Fruit fly (Drosophila melanogaster) whole organism, embryonic: ENCODE results near the gene Awh.
A peak's percentile ranks its signal among the peaks of the same experiment; 100 is the strongest.

ENCODE experiments used
- B-H1 ChIP-seq: fragments of 200-800 bp; sonication (Bioruptor generic); IDR thresholded peaks from 3 replicates; pipeline ENCODE4 v1.3.6; 2022; ENCODE audit warnings: missing biosample characterization, missing genetic modification characterization
- BtbVII ChIP-seq: fragments of 200-800 bp; sonication (Bioruptor generic); optimal IDR thresholded peaks from 3 replicates; lab custom pipeline; 2017; ENCODE audit warnings: missing biosample characterization, mild to moderate bottlenecking, missing genetic modification characterization
- CG10147 ChIP-seq: fragments of 200-800 bp; sonication (Bioruptor generic); optimal IDR thresholded peaks from 2 replicates; lab custom pipeline; 2019; ENCODE audit warnings: missing biosample characterization, mild to moderate bottlenecking, missing genetic modification characterization, moderate library complexity
- CG10462 ChIP-seq: fragments of 200-800 bp; sonication (Bioruptor generic); optimal IDR thresholded peaks from 2 replicates; lab custom pipeline; 2016; ENCODE audit warnings: missing biosample characterization, missing genetic modification characterization
- CG10543 ChIP-seq: fragments of 200-800 bp; sonication (Bioruptor generic); optimal IDR thresholded peaks from 3 replicates; lab custom pipeline; 2017; ENCODE audit warnings: missing biosample characterization, mild to moderate bottlenecking, missing genetic modification characterization, moderate library complexity
- CG11085 ChIP-seq: fragments of 200-800 bp; sonication (Bioruptor generic); IDR thresholded peaks from 2 replicates; pipeline ENCODE4 v1.3.6; 2022; ENCODE audit warnings: missing biosample characterization, missing genetic modification characterization
- CG11093 ChIP-seq: fragments of 200-800 bp; sonication (Bioruptor generic); IDR thresholded peaks from 3 replicates; pipeline ENCODE4 v1.3.6; 2022; ENCODE audit warnings: missing biosample characterization, missing genetic modification characterization
- CG11504 ChIP-seq: fragments of 200-800 bp; sonication (Bioruptor generic); optimal IDR thresholded peaks from 3 replicates; lab custom pipeline; 2019; ENCODE audit warnings: missing biosample characterization, mild to moderate bottlenecking, missing genetic modification characterization, moderate library complexity
- CG12659 ChIP-seq: fragments of 200-800 bp; sonication (Bioruptor generic); optimal IDR thresholded peaks from 3 replicates; lab custom pipeline; 2017; ENCODE audit warnings: mild to moderate bottlenecking, missing biosample characterization, missing genetic modification reagents, missing genetic modification characterization
- CG14014 ChIP-seq: fragments of 200-800 bp; sonication (Bioruptor generic); IDR thresholded peaks from 2 replicates; pipeline ENCODE4 v1.3.6; 2022; ENCODE audit warnings: missing biosample characterization, missing genetic modification characterization
- CG14667 ChIP-seq: fragments of 200-800 bp; sonication (Bioruptor generic); IDR thresholded peaks from 2 replicates; pipeline ENCODE4 v1.3.6; 2022; ENCODE audit warnings: missing biosample characterization, missing genetic modification characterization
- CG17912 ChIP-seq: fragments of 200-800 bp; sonication (Bioruptor generic); optimal IDR thresholded peaks from 2 replicates; lab custom pipeline; 2018; ENCODE audit warnings: missing biosample characterization, mild to moderate bottlenecking, missing genetic modification characterization
- CG2678 ChIP-seq: fragments of 200-800 bp; sonication (Bioruptor generic); optimal IDR thresholded peaks from 3 replicates; lab custom pipeline; 2019; ENCODE audit warnings: missing biosample characterization, mild to moderate bottlenecking, missing genetic modification characterization, moderate library complexity
- CG33557 ChIP-seq: fragments of 200-800 bp; sonication (Bioruptor generic); optimal IDR thresholded peaks from 2 replicates; lab custom pipeline; 2019; ENCODE audit warnings: missing biosample characterization, mild to moderate bottlenecking, missing genetic modification characterization, moderate library complexity
- CG4854 ChIP-seq: fragments of 200-800 bp; sonication (Bioruptor generic); optimal IDR thresholded peaks from 2 replicates; lab custom pipeline; 2016; ENCODE audit warnings: missing biosample characterization, missing genetic modification characterization, inconsistent platforms
- CG6272 ChIP-seq: fragments of 200-800 bp; sonication (Bioruptor generic); IDR thresholded peaks from 2 replicates; pipeline ENCODE4 v1.3.6; 2022; ENCODE audit warnings: missing biosample characterization, missing genetic modification characterization
- CG6813 ChIP-seq: fragments of 200-800 bp; sonication (Bioruptor generic); optimal IDR thresholded peaks from 2 replicates; lab custom pipeline; 2017; ENCODE audit warnings: missing biosample characterization, missing genetic modification characterization, mild to moderate bottlenecking, moderate library complexity, missing genetic modification reagents
- CG6854 ChIP-seq: fragments of 200-800 bp; sonication (Bioruptor generic); optimal IDR thresholded peaks from 3 replicates; lab custom pipeline; 2017; ENCODE audit warnings: missing biosample characterization, mild to moderate bottlenecking, missing genetic modification characterization
- CG8478 ChIP-seq: fragments of >200 bp; optimal IDR thresholded peaks from 2 replicates; lab custom pipeline; 2018
- CG9817 ChIP-seq: fragments of 200-800 bp; sonication (Bioruptor generic); optimal IDR thresholded peaks from 2 replicates; lab custom pipeline; 2018; ENCODE audit warnings: missing biosample characterization, mild to moderate bottlenecking, missing genetic modification characterization, moderate library complexity
- Eip74EF ChIP-seq, 2 experiments: fragments of 200-800 bp in 1 of 2; fragments of >200 bp in 1 of 2; sonication (Bioruptor generic) in 1 of 2; optimal IDR thresholded peaks; 2 replicates each; lab custom pipeline; 2017 to 2019; ENCODE audit warnings: missing biosample characterization in 2 of 2, missing genetic modification characterization in 2 of 2, mild to moderate bottlenecking in 1 of 2, moderate library complexity in 1 of 2
- Ets65A ChIP-seq: fragments of 200-800 bp; sonication (Bioruptor generic); peaks from one replicate; lab custom pipeline; 2016; ENCODE audit warnings: missing biosample characterization, missing genetic modification characterization
- HLH3B ChIP-seq: fragments of 200-800 bp; sonication (Bioruptor generic); IDR thresholded peaks from 2 replicates; pipeline ENCODE4 v1.3.6; 2022; ENCODE audit warnings: missing biosample characterization, missing genetic modification characterization
- Sin3A ChIP-seq: fragments of >200 bp; optimal IDR thresholded peaks from 2 replicates; lab custom pipeline; 2018
- Sry-β ChIP-seq: fragments of 200-800 bp; sonication (Bioruptor generic); optimal IDR thresholded peaks from 2 replicates; lab custom pipeline; 2018; ENCODE audit warnings: missing biosample characterization, mild to moderate bottlenecking, missing genetic modification characterization, moderate library complexity
- Ssrp ChIP-seq: fragments of 200-800 bp; sonication (Bioruptor generic); optimal IDR thresholded peaks from 2 replicates; lab custom pipeline; 2018; ENCODE audit warnings: missing biosample characterization, mild to moderate bottlenecking, missing genetic modification characterization, moderate library complexity
- Trl ChIP-seq, 3 experiments: fragments of >200 bp in 2 of 3; fragments of 200-800 bp in 1 of 3; sonication (Bioruptor generic) in 1 of 3; optimal IDR thresholded peaks; 2 replicates in 1 of 3; 3 replicates in 2 of 3; lab custom pipeline; 2016 to 2017; ENCODE audit warnings: missing biosample characterization in 1 of 3, missing genetic modification characterization in 1 of 3
- Xbp1 ChIP-seq: fragments of 200-800 bp; sonication (Bioruptor generic); optimal IDR thresholded peaks from 3 replicates; lab custom pipeline; 2016; ENCODE audit warnings: missing biosample characterization, mild to moderate bottlenecking, missing genetic modification characterization
- bsh ChIP-seq, 2 experiments: fragments of 200-800 bp; sonication (Bioruptor generic); optimal IDR thresholded peaks; 2 replicates each; lab custom pipeline; 2017 to 2018; ENCODE audit warnings: mild to moderate bottlenecking in 2 of 2, missing biosample characterization in 2 of 2, missing genetic modification characterization in 2 of 2, moderate library complexity in 1 of 2
- btn ChIP-seq: fragments of 200-800 bp; sonication (Bioruptor generic); optimal IDR thresholded peaks from 2 replicates; lab custom pipeline; 2016; ENCODE audit warnings: missing biosample characterization, missing genetic modification characterization
- cwo ChIP-seq: fragments of 200-800 bp; sonication (Bioruptor generic); optimal IDR thresholded peaks from 3 replicates; lab custom pipeline; 2017; ENCODE audit warnings: missing biosample characterization, missing genetic modification characterization, mild to moderate bottlenecking, moderate library complexity, missing genetic modification reagents
- dysf ChIP-seq: fragments of 200-800 bp; sonication (Bioruptor generic); IDR thresholded peaks from 3 replicates; pipeline ENCODE4 v1.3.6; 2022; ENCODE audit warnings: missing biosample characterization, missing genetic modification characterization
- ftz-f1 ChIP-seq: fragments of 200-800 bp; sonication (Bioruptor generic); optimal IDR thresholded peaks from 2 replicates; lab custom pipeline; 2016; ENCODE audit warnings: missing biosample characterization, missing genetic modification characterization
- gcm ChIP-seq: fragments of 200-800 bp; sonication (Bioruptor generic); optimal IDR thresholded peaks from 2 replicates; lab custom pipeline; 2019; ENCODE audit warnings: missing biosample characterization, mild to moderate bottlenecking, missing genetic modification characterization, moderate library complexity
- h ChIP-seq: fragments of >200 bp; optimal IDR thresholded peaks from 2 replicates; lab custom pipeline; 2017
- ind ChIP-seq: fragments of 200-800 bp; sonication (Bioruptor generic); optimal IDR thresholded peaks from 3 replicates; lab custom pipeline; 2016; ENCODE audit warnings: missing biosample characterization, missing genetic modification characterization
- lab ChIP-seq: fragments of 200-800 bp; sonication (Bioruptor generic); optimal IDR thresholded peaks from 3 replicates; lab custom pipeline; 2017; ENCODE audit warnings: missing biosample characterization, missing genetic modification characterization, mild to moderate bottlenecking, moderate library complexity, missing genetic modification reagents
- onecut ChIP-seq: fragments of 200-800 bp; sonication (Bioruptor generic); IDR thresholded peaks from 2 replicates; pipeline ENCODE4 v1.3.6; 2022; ENCODE audit warnings: missing biosample characterization, missing genetic modification characterization
- org-1 ChIP-seq: fragments of 200-800 bp; sonication (Bioruptor generic); optimal IDR thresholded peaks from 2 replicates; lab custom pipeline; 2017; ENCODE audit warnings: missing biosample characterization, missing genetic modification characterization
- otp ChIP-seq: fragments of 200-800 bp; sonication (Bioruptor generic); IDR thresholded peaks from 3 replicates; pipeline ENCODE4, ENCODE4 v1.3.6; 2022; ENCODE audit warnings: missing biosample characterization, missing genetic modification characterization
- pb ChIP-seq: fragments of 200-800 bp; sonication (Bioruptor generic); optimal IDR thresholded peaks from 3 replicates; lab custom pipeline; 2016; ENCODE audit warnings: missing biosample characterization, missing genetic modification characterization
- phol ChIP-seq: fragments of 200-800 bp; sonication (Bioruptor generic); optimal IDR thresholded peaks from 3 replicates; lab custom pipeline; 2018; ENCODE audit warnings: missing biosample characterization, mild to moderate bottlenecking, missing genetic modification characterization, moderate library complexity
- pum ChIP-seq: fragments of 200-800 bp; sonication (Bioruptor generic); optimal IDR thresholded peaks from 2 replicates; lab custom pipeline; 2016; ENCODE audit warnings: missing biosample characterization, missing genetic modification characterization
- sc ChIP-seq, 3 experiments: fragments of >200 bp in 2 of 3; fragments of 200-800 bp in 1 of 3; sonication (Bioruptor generic) in 1 of 3; optimal IDR thresholded peaks; 2 replicates in 2 of 3; 3 replicates in 1 of 3; lab custom pipeline; 2017; ENCODE audit warnings: mild to moderate bottlenecking in 1 of 3, missing biosample characterization in 1 of 3, missing genetic modification characterization in 1 of 3, missing genetic modification reagents in 1 of 3
- sima ChIP-seq: fragments of 200-800 bp; sonication (Bioruptor generic); optimal IDR thresholded peaks from 2 replicates; lab custom pipeline; 2016; ENCODE audit warnings: missing biosample characterization, missing genetic modification characterization
- sna ChIP-seq: fragments of 200-800 bp; sonication (Bioruptor generic); IDR thresholded peaks from 2 replicates; pipeline ENCODE4 v1.3.6; 2022; ENCODE audit warnings: missing biosample characterization, missing genetic modification characterization; ENCODE audit not compliant: partially characterized antibody
- sr ChIP-seq: fragments of 200-800 bp; sonication (Bioruptor generic); IDR thresholded peaks from 3 replicates; pipeline ENCODE4 v1.3.6; 2022; ENCODE audit warnings: missing biosample characterization, missing genetic modification characterization
- tgo ChIP-seq: fragments of 200-800 bp; sonication (Bioruptor generic); IDR thresholded peaks from 3 replicates; pipeline ENCODE4 v1.3.6; 2022; ENCODE audit warnings: missing biosample characterization, missing genetic modification characterization
- unc-4 ChIP-seq: fragments of 200-800 bp; sonication (Bioruptor generic); IDR thresholded peaks from 2 replicates; pipeline ENCODE4 v1.3.6; 2022; ENCODE audit warnings: missing biosample characterization, missing genetic modification characterization; ENCODE audit not compliant: partially characterized antibody
- vnd ChIP-seq: fragments of 200-800 bp; sonication (Bioruptor generic); IDR thresholded peaks from 3 replicates; pipeline ENCODE4 v1.3.6; 2022; ENCODE audit warnings: missing biosample characterization, missing genetic modification characterization; ENCODE audit not compliant: partially characterized antibody

The Awh gene

DNA sequence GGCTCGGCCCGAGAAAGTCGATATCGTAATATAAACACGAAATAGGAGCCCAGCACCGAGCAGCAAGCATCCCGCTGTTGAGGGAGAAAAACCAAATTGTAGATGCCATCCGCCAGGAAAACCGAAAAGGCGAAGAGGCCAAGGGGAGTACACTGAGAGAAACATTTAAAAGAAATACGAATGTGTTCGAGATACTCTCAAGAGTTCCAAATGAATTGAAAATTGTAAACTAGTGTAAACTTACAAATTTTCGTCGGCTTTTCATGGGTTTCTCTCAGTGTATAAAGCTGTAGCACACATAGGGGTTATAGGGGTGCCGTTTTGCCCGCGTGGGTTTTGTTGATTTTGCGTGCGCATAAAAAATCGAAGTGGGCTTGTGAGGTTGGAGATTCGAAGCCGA lies 43.3 kb upstream of the Awh start (continued):
- TF ChIP-seq CG11093 (GFP tag; lab: Robert Waterston, UW) (no peak), Xbp1 (GFP tag; lab: Kevin White, UChicago) (peak; percentile 80), org-1 (GFP tag; lab: Kevin White, UChicago) (peak; percentile 60), CG10147 (GFP tag; lab: Kevin White, UChicago) (peak; percentile 63), HLH3B (peak; percentile 79), CG2678 (tag; lab: Kevin White, UChicago) (peak; percentile 76), CG6813 (GFP tag; lab: Kevin White, UChicago) (peak; percentile 64), phol (tag; lab: Kevin White, UChicago) (peak; percentile 40), CG17912 (GFP tag; lab: Kevin White, UChicago) (no peak), ind (GFP tag; lab: Kevin White, UChicago) (peak; percentile 61), vnd (GFP tag; lab: Robert Waterston, UW) (no peak), sima (GFP tag; lab: Kevin White, UChicago) (peak; percentile 1), CG11085 (GFP tag; lab: Robert Waterston, UW) (peak; percentile 73), pb (GFP tag; lab: Kevin White, UChicago) (peak; percentile 56), Sin3A (lab: Kevin White, UChicago) (no peak), CG33557 (GFP tag; lab: Kevin White, UChicago) (no peak), CG10543 (GFP tag; lab: Kevin White, UChicago) (peak; percentile 92), Ssrp (tag; lab: Kevin White, UChicago) (peak; percentile 56), CG6854 (GFP tag; lab: Kevin White, UChicago) (peak; percentile 66), CG4854 (peak; percentile 25), CG14667 (GFP tag; lab: Robert Waterston, UW) (peak; percentile 61), CG11504 (tag; lab: Kevin White, UChicago) (peak; percentile 72), sc (optimal IDR thresholded peaks at IDR 0.05; lab: Kevin White, UChicago) (no peak), sc (GFP tag; optimal IDR thresholded peaks at IDR 0.05; lab: Kevin White, UChicago) (peak; percentile 3), gcm (GFP tag; lab: Kevin White, UChicago) (peak; percentile 80), Trl (optimal IDR thresholded peaks at IDR 0.05; lab: Kevin White, UChicago) (no peak), Trl (GFP tag; optimal IDR thresholded peaks at IDR 0.05; lab: Kevin White, UChicago) (peak; percentile 53), bsh (GFP tag; optimal IDR thresholded peaks at IDR 0.05; lab: Kevin White, UChicago) (peak in 1 of 2 experiments; percentile 58), h (lab: Kevin White, UChicago) (no peak), ftz-f1 (GFP tag; lab: Kevin White, UChicago) (no peak), dysf (GFP tag; lab: Robert Waterston, UW) (peak; percentile 88), CG12659 (GFP tag; lab: Kevin White, UChicago) (peak; percentile 81), CG6272 (peak; percentile 59), sna (no peak), cwo (GFP tag; lab: Kevin White, UChicago) (peak; percentile 70), btn (no peak), B-H1 (GFP tag; lab: Robert Waterston, UW) (peak; percentile 51; the same call in 2 of the 3 replicates), Sry-β (GFP tag; lab: Kevin White, UChicago) (no peak), sr (GFP tag; lab: Robert Waterston, UW) (no peak), pum (peak; percentile 50), Eip74EF (GFP tag; optimal IDR thresholded peaks at IDR 0.05; lab: Kevin White, UChicago) (no peak), CG14014 (peak; percentile 88), onecut (GFP tag; lab: Robert Waterston, UW) (peak; percentile 84), CG10462 (GFP tag; lab: Kevin White, UChicago) (peak; percentile 42), otp (GFP tag; lab: Robert Waterston, UW) (peak; percentile 64; the same call in 1 of the 3 replicates), tgo (GFP tag; lab: Robert Waterston, UW) (peak; percentile 81), Ets65A (GFP tag; lab: Kevin White, UChicago) (peak; percentile 94), CG9817 (peak; percentile 65), unc-4 (no peak), CG8478 (lab: Kevin White, UChicago) (no peak), lab (GFP tag; lab: Kevin White, UChicago) (peak; percentile 87), BtbVII (GFP tag; lab: Kevin White, UChicago) (peak; percentile 60)
